Worm (Caenorhabditis elegans) whole organism, young adult: ENCODE measurements around the gene abts-4.

ENCODE experiments used
- B0035.1 ChIP-seq: sonication (generic microtip); optimal IDR thresholded peaks from 2 replicates; lab custom pipeline; 2016; ENCODE audit warnings: missing genetic modification characterization, mild to moderate bottlenecking, missing compliant biosample characterization, missing genotype, missing genetic modification reagents
- C06A6.2 ChIP-seq: fragments of 200-800 bp; sonication (Bioruptor generic); conservative IDR thresholded peaks from 2 replicates; pipeline ENCODE4 v1.3.6; 2022; ENCODE audit warnings: missing genetic modification characterization, missing compliant biosample characterization
- F23B12.7 ChIP-seq: sonication (generic microtip); optimal IDR thresholded peaks from 2 replicates; lab custom pipeline; 2017; ENCODE audit warnings: missing genetic modification characterization, mild to moderate bottlenecking, missing compliant biosample characterization, antibody characterized with exemption, moderate library complexity; ENCODE audit not compliant: insufficient read depth
- F33H1.4 ChIP-seq: fragments of 200-800 bp; sonication (Bioruptor generic); IDR thresholded peaks from 2 replicates; pipeline ENCODE4 v1.3.6; 2022; ENCODE audit warnings: missing genetic modification reagents, missing genetic modification characterization, missing compliant biosample characterization
- F39B2.1 ChIP-seq: fragments of 200-800 bp; sonication (Bioruptor generic); IDR thresholded peaks from 2 replicates; pipeline ENCODE4 v1.3.6; 2022; ENCODE audit warnings: missing genetic modification reagents, missing genetic modification characterization, missing compliant biosample characterization
- ZK185.1 ChIP-seq: sonication (generic microtip); optimal IDR thresholded peaks from 2 replicates; lab custom pipeline; 2016; ENCODE audit warnings: mild to moderate bottlenecking, missing genetic modification characterization, missing compliant biosample characterization; ENCODE audit not compliant: poor library complexity, severe bottlenecking
- ama-1 ChIP-seq, 3 experiments: fragments of 150-350 bp in 1 of 3; sonication (generic microtip) in 2 of 3; optimal IDR thresholded peaks; 2 replicates each; lab custom pipeline; 2014 to 2018; ENCODE audit warnings: missing biosample characterization in 2 of 3, missing genetic modification characterization in 2 of 3, missing genetic modification reagents in 2 of 3
- aptf-2 ChIP-seq: fragments of 200-800 bp; sonication (Bioruptor generic); conservative IDR thresholded peaks from 2 replicates; pipeline ENCODE4 v1.3.6; 2022; ENCODE audit warnings: missing genetic modification reagents, missing genetic modification characterization, missing compliant biosample characterization
- aptf-3 ChIP-seq: fragments of 200-800 bp; sonication (Bioruptor generic); IDR thresholded peaks from 2 replicates; pipeline ENCODE4 v1.3.6; 2022; ENCODE audit warnings: missing genetic modification characterization, missing compliant biosample characterization
- athp-1 ChIP-seq: sonication (generic microtip); optimal IDR thresholded peaks from 2 replicates; lab custom pipeline; 2017; ENCODE audit warnings: mild to moderate bottlenecking, missing genetic modification characterization, missing compliant biosample characterization
- bed-2 ChIP-seq: fragments of 200-800 bp; sonication (Bioruptor generic); IDR thresholded peaks from 2 replicates; pipeline ENCODE4 v1.3.6; 2022; ENCODE audit warnings: missing genetic modification reagents, missing genetic modification characterization, missing compliant biosample characterization
- ccch-3 ChIP-seq: fragments of 200-800 bp; sonication (Bioruptor generic); optimal IDR thresholded peaks from 2 replicates; lab custom pipeline; 2018; ENCODE audit warnings: mild to moderate bottlenecking, missing genetic modification characterization, missing compliant biosample characterization
- cebp-1 ChIP-seq, 2 experiments: fragments of 200-800 bp in 1 of 2; sonication (Bioruptor generic) in 1 of 2; sonication (generic microtip) in 1 of 2; IDR thresholded peaks in 1 of 2; optimal IDR thresholded peaks in 1 of 2; 2 replicates each; pipeline versions ENCODE4 v1.3.6 to Lab custom; 2017 to 2022; ENCODE audit warnings: missing compliant biosample characterization in 2 of 2, missing genetic modification characterization in 2 of 2, mild to moderate bottlenecking in 1 of 2, missing genetic modification reagents in 1 of 2, moderate library complexity in 1 of 2
- ceh-100 ChIP-seq: fragments of 200-800 bp; sonication (Bioruptor generic); IDR thresholded peaks from 2 replicates; pipeline ENCODE4 v1.3.6; 2022; ENCODE audit warnings: missing genetic modification reagents, missing genetic modification characterization, missing compliant biosample characterization
- ceh-27 ChIP-seq: fragments of 200-800 bp; sonication (Bioruptor generic); optimal IDR thresholded peaks from 2 replicates; lab custom pipeline; 2018; ENCODE audit warnings: mild to moderate bottlenecking, missing genetic modification characterization, moderate library complexity, missing compliant biosample characterization
- die-1 ChIP-seq: sonication (generic microtip); optimal IDR thresholded peaks from 2 replicates; lab custom pipeline; 2016; ENCODE audit warnings: missing genotype, mild to moderate bottlenecking, missing genetic modification characterization, missing compliant biosample characterization
- dox-1 ChIP-seq: fragments of 200-800 bp; sonication (Bioruptor generic); IDR thresholded peaks from 2 replicates; pipeline ENCODE4 v1.3.6; 2022; ENCODE audit warnings: missing genetic modification reagents, missing genetic modification characterization, missing compliant biosample characterization
- him-1 ChIP-seq: sonication (generic microtip); optimal IDR thresholded peaks from 2 replicates; lab custom pipeline; 2016; ENCODE audit warnings: missing genotype, missing genetic modification reagents, missing genetic modification characterization, missing compliant biosample characterization
- hmg-1.2 ChIP-seq: fragments of 200-800 bp; sonication (Bioruptor generic); IDR thresholded peaks from 2 replicates; pipeline ENCODE4 v1.3.6; 2022; ENCODE audit warnings: missing genetic modification reagents, missing genetic modification characterization, missing compliant biosample characterization
- hrde-1 ChIP-seq: sonication (generic microtip); optimal IDR thresholded peaks from 2 replicates; lab custom pipeline; 2016; ENCODE audit warnings: missing genetic modification characterization, mild to moderate bottlenecking, missing compliant biosample characterization, moderate library complexity, missing genotype, missing genetic modification reagents, borderline replicate concordance
- lag-1 ChIP-seq: fragments of 200-800 bp; sonication (Bioruptor generic); IDR thresholded peaks from 2 replicates; pipeline ENCODE4 v1.3.6; 2022; ENCODE audit warnings: missing genetic modification reagents, missing genetic modification characterization, missing compliant biosample characterization
- lin-26 ChIP-seq: fragments of 200-800 bp; sonication (Bioruptor generic); IDR thresholded peaks from 2 replicates; pipeline ENCODE4 v1.3.6; 2022; ENCODE audit warnings: missing genetic modification reagents, missing genetic modification characterization, missing compliant biosample characterization
- lin-35 ChIP-seq, 3 experiments: fragments of 150-350 bp in 2 of 3; sonication (generic microtip) in 1 of 3; optimal IDR thresholded peaks; 2 replicates each; lab custom pipeline; 2014 to 2018; ENCODE audit warnings: missing biosample characterization in 3 of 3, missing genetic modification characterization in 3 of 3, missing genetic modification reagents in 3 of 3
- madf-8 ChIP-seq: fragments of 200-800 bp; sonication (Bioruptor generic); conservative IDR thresholded peaks from 2 replicates; pipeline ENCODE4 v1.3.6; 2022; ENCODE audit warnings: missing genetic modification reagents, missing genetic modification characterization, missing compliant biosample characterization
- mel-28 ChIP-seq: sonication (generic microtip); optimal IDR thresholded peaks from 2 replicates; lab custom pipeline; 2016; ENCODE audit warnings: borderline replicate concordance, mild to moderate bottlenecking, missing genetic modification characterization, missing compliant biosample characterization
- mxl-1 ChIP-seq: sonication (generic microtip); optimal IDR thresholded peaks from 2 replicates; lab custom pipeline; 2016; ENCODE audit warnings: missing genetic modification characterization, missing compliant biosample characterization
- nfyb-1 ChIP-seq: fragments of 200-800 bp; sonication (Bioruptor generic); IDR thresholded peaks from 2 replicates; pipeline ENCODE4 v1.3.6; 2022; ENCODE audit warnings: missing genetic modification reagents, missing genetic modification characterization, missing compliant biosample characterization
- nhr-120 ChIP-seq: fragments of 200-800 bp; sonication (Bioruptor generic); IDR thresholded peaks from 2 replicates; pipeline ENCODE4 v1.3.6; 2022; ENCODE audit warnings: missing genetic modification characterization, missing compliant biosample characterization
- nhr-80 ChIP-seq: sonication (generic microtip); optimal IDR thresholded peaks from 2 replicates; lab custom pipeline; 2016; ENCODE audit warnings: missing genetic modification characterization, missing compliant biosample characterization
- nhr-90 ChIP-seq: sonication (generic microtip); optimal IDR thresholded peaks from 2 replicates; lab custom pipeline; 2016; ENCODE audit warnings: missing genotype, mild to moderate bottlenecking, missing genetic modification characterization, missing compliant biosample characterization
- pha-4 ChIP-seq: fragments of 150-350 bp; sonication (generic microtip); optimal IDR thresholded peaks from 2 replicates; lab custom pipeline; 2014; ENCODE audit warnings: missing biosample characterization, missing genetic modification reagents, missing genetic modification characterization
- rcor-1 ChIP-seq: fragments of 200-800 bp; sonication (Bioruptor generic); IDR thresholded peaks from 2 replicates; pipeline ENCODE4 v1.3.6; 2022; ENCODE audit warnings: missing genetic modification reagents, missing genetic modification characterization, missing compliant biosample characterization
- rec-8 ChIP-seq, 2 experiments: sonication (generic microtip); optimal IDR thresholded peaks; 2 replicates each; lab custom pipeline; 2016; ENCODE audit warnings: mild to moderate bottlenecking in 2 of 2, missing genetic modification characterization in 2 of 2, missing genetic modification reagents in 2 of 2, missing genotype in 2 of 2, missing biosample characterization in 1 of 2, missing compliant biosample characterization in 1 of 2, moderate library complexity in 1 of 2
- rpc-1 ChIP-seq, 2 experiments: fragments of 150-350 bp in 1 of 2; sonication (generic microtip) in 1 of 2; optimal IDR thresholded peaks; 2 replicates each; lab custom pipeline; 2014 to 2018; ENCODE audit warnings: missing biosample characterization in 1 of 2, missing genetic modification characterization in 1 of 2, missing genetic modification reagents in 1 of 2, missing genotype in 1 of 2
- snpc-1.1 ChIP-seq: sonication (generic microtip); optimal IDR thresholded peaks from 2 replicates; lab custom pipeline; 2017; ENCODE audit warnings: missing genetic modification characterization, mild to moderate bottlenecking, missing compliant biosample characterization, antibody characterized with exemption, moderate library complexity, missing genotype, missing genetic modification reagents; ENCODE audit not compliant: insufficient read depth
- snpc-1.3 ChIP-seq: sonication (generic microtip); optimal IDR thresholded peaks from 2 replicates; lab custom pipeline; 2017; ENCODE audit warnings: missing genetic modification characterization, mild to moderate bottlenecking, missing compliant biosample characterization, antibody characterized with exemption, moderate library complexity, missing genotype, missing genetic modification reagents; ENCODE audit not compliant: insufficient read depth
- tbp1 ChIP-seq: fragments of 200-800 bp; sonication (Bioruptor generic); optimal IDR thresholded peaks from 2 replicates; lab custom pipeline; 2018; ENCODE audit warnings: mild to moderate bottlenecking, missing genetic modification characterization, missing compliant biosample characterization
- tbx-9 ChIP-seq: sonication (generic microtip); optimal IDR thresholded peaks from 2 replicates; lab custom pipeline; 2016; ENCODE audit warnings: borderline replicate concordance, missing genetic modification characterization, inconsistent platforms, missing compliant biosample characterization
- unc-130 ChIP-seq: sonication (generic microtip); optimal IDR thresholded peaks from 2 replicates; lab custom pipeline; 2016; ENCODE audit warnings: missing genetic modification reagents, missing genetic modification characterization, missing compliant biosample characterization
- zfh-2 ChIP-seq: fragments of 200-800 bp; sonication (Bioruptor generic); conservative IDR thresholded peaks from 2 replicates; pipeline ENCODE4 v1.3.6; 2022; ENCODE audit warnings: missing genetic modification reagents, missing genetic modification characterization, missing compliant biosample characterization
- ztf-18 ChIP-seq: sonication (generic microtip); optimal IDR thresholded peaks from 2 replicates; lab custom pipeline; 2016; ENCODE audit warnings: missing genotype, mild to moderate bottlenecking, missing genetic modification characterization, missing compliant biosample characterization

abts-4 gene

ce11 chrX:6742891-6743290 is 18.6 kb downstream of the abts-4 start (continued):
- TF ChIP-seq bed-2 (GFP tag; lab: Robert Waterston, UW) = no peak
- no peak for TF ChIP-seq tbx-9 (tag; lab: Kevin White, UChicago)
- TF ChIP-seq nhr-120 = no peak
- peak; percentile 60; the same call in 1 of the 2 replicates for TF ChIP-seq C06A6.2
- TF ChIP-seq F33H1.4 (GFP tag; lab: Robert Waterston, UW) = no peak
- peak; percentile 36 for TF ChIP-seq ZK185.1 (tag; lab: Kevin White, UChicago)
- no peak for TF ChIP-seq ceh-100 (GFP tag; lab: Robert Waterston, UW)
- no peak for TF ChIP-seq F23B12.7 (tag; lab: Kevin White, UChicago)
- no peak for TF ChIP-seq lin-26
- TF ChIP-seq ztf-18 (tag; lab: Kevin White, UChicago) = no peak
- TF ChIP-seq nhr-90 (tag; lab: Kevin White, UChicago) = no peak
- peak; percentile 14; the same call in 1 of the 2 replicates for TF ChIP-seq hmg-1.2
- peak; percentile 88 for TF ChIP-seq ama-1 (optimal IDR thresholded peaks at IDR 0.05; lab: Kevin White, UChicago)
- TF ChIP-seq ama-1 (GFP tag; optimal IDR thresholded peaks at IDR 0.05; lab: Kevin White, UChicago) = no peak
- no peak for TF ChIP-seq rpc-1 (optimal IDR thresholded peaks at IDR 0.05; lab: Kevin White, UChicago)
- TF ChIP-seq rpc-1 (tag; optimal IDR thresholded peaks at IDR 0.05; lab: Kevin White, UChicago) = no peak
- TF ChIP-seq tbp1 (GFP tag; lab: Kevin White, UChicago) = no peak
- no peak for TF ChIP-seq mxl-1 (tag; lab: Kevin White, UChicago)
- no peak for TF ChIP-seq athp-1 (tag; lab: Kevin White, UChicago)
- TF ChIP-seq ceh-27 = no peak
- no peak for TF ChIP-seq rec-8 (tag; optimal IDR thresholded peaks at IDR 0.05; lab: Kevin White, UChicago)
- TF ChIP-seq mel-28 (tag; lab: Kevin White, UChicago) = no peak
- no peak for TF ChIP-seq lag-1 (GFP tag; lab: Robert Waterston, UW)
- no peak; the same call in 1 of the 2 replicates for TF ChIP-seq dox-1 (GFP tag; lab: Robert Waterston, UW)
- no peak for TF ChIP-seq die-1 (tag; lab: Kevin White, UChicago)
- TF ChIP-seq F39B2.1 (GFP tag; lab: Robert Waterston, UW) = no peak
- no peak for TF ChIP-seq B0035.1 (tag; lab: Kevin White, UChicago)
- TF ChIP-seq madf-8 (GFP tag; lab: Robert Waterston, UW) = no peak
- TF ChIP-seq nhr-80 (tag; lab: Kevin White, UChicago) = peak; percentile 51
- no peak for TF ChIP-seq snpc-1.3
- peak in 1 of 3 experiments; percentile 17 for TF ChIP-seq lin-35 (GFP tag; optimal IDR thresholded peaks at IDR 0.05; lab: Kevin White, UChicago)
- no peak for TF ChIP-seq nfyb-1 (GFP tag; lab: Robert Waterston, UW)
- no peak for TF ChIP-seq aptf-3 (GFP tag; lab: Robert Waterston, UW)
- TF ChIP-seq rcor-1 (GFP tag; lab: Robert Waterston, UW) = no peak
- no peak for TF ChIP-seq him-1 (tag; lab: Kevin White, UChicago)
- no peak for TF ChIP-seq aptf-2 (GFP tag; lab: Robert Waterston, UW)
- TF ChIP-seq snpc-1.1 (tag; lab: Kevin White, UChicago) = no peak
- no peak for TF ChIP-seq unc-130 (GFP tag; lab: Kevin White, UChicago)
- no peak for TF ChIP-seq hrde-1
- TF ChIP-seq pha-4 = peak; percentile 85
- TF ChIP-seq zfh-2 (GFP tag; lab: Robert Waterston, UW) = no peak
- TF ChIP-seq ccch-3 (GFP tag; lab: Kevin White, UChicago) = no peak
- no peak for TF ChIP-seq cebp-1 (GFP tag; IDR thresholded peaks at IDR 0.05; lab: Robert Waterston, UW)
- TF ChIP-seq cebp-1 (tag; optimal IDR thresholded peaks at IDR 0.05; lab: Kevin White, UChicago) = peak; percentile 21
